Worm (Caenorhabditis elegans): ENCODE measurements around the gene F35H10.5.

ce11 chrIV:8342385-8342784 lies 41.8 kb downstream of the F35H10.5 start, which contains the start of gene lgc-5:
- TF ChIP-seq ztf-23 (GFP tag; IDR thresholded peaks at IDR 0.05): no peak
- TF ChIP-seq flt-1 (GFP tag; IDR thresholded peaks at IDR 0.05): no peak
- no peak for TF ChIP-seq klf-2 (GFP tag; conservative IDR thresholded peaks at IDR 0.05)
- TF ChIP-seq ztf-29 (GFP tag; IDR thresholded peaks at IDR 0.05): no peak

Measured in whole organism, midembryonic.